Worm (Caenorhabditis elegans) whole organism, early embryonic: ENCODE results near the gene F57C2.4.

Experiments
- aly-1 ChIP-seq: sonication (generic microtip); optimal IDR thresholded peaks from 2 replicates; lab custom pipeline; 2016; ENCODE audit warnings: missing genetic modification characterization, missing compliant biosample characterization
- ama-1 ChIP-seq: fragments of 150-350 bp; optimal IDR thresholded peaks from 2 replicates; lab custom pipeline; 2014
- ceh-13 ChIP-seq: fragments of 200-800 bp; sonication (Bioruptor generic); optimal IDR thresholded peaks from 2 replicates; lab custom pipeline; 2018; ENCODE audit warnings: mild to moderate bottlenecking, missing genetic modification characterization, missing compliant biosample characterization
- ceh-36 ChIP-seq: sonication (generic microtip); optimal IDR thresholded peaks from 2 replicates; lab custom pipeline; 2016; ENCODE audit warnings: missing genetic modification characterization, inconsistent platforms, missing compliant biosample characterization
- ets-7 ChIP-seq: sonication (generic microtip); optimal IDR thresholded peaks from 2 replicates; lab custom pipeline; 2016; ENCODE audit warnings: missing genotype, missing genetic modification characterization, missing compliant biosample characterization
- flt-1 ChIP-seq: fragments of 200-800 bp; sonication (Bioruptor generic); IDR thresholded peaks from 2 replicates; pipeline ENCODE4 v1.3.6; 2022; ENCODE audit warnings: missing genetic modification characterization, missing compliant biosample characterization
- hmbx-1 ChIP-seq: sonication (generic microtip); optimal IDR thresholded peaks from 2 replicates; lab custom pipeline; 2016; ENCODE audit warnings: mild to moderate bottlenecking, missing genetic modification characterization, missing compliant biosample characterization
- hmg-4 ChIP-seq: fragments of 200-800 bp; sonication (Bioruptor generic); optimal IDR thresholded peaks from 2 replicates; lab custom pipeline; 2018; ENCODE audit warnings: mild to moderate bottlenecking, missing genetic modification characterization, missing compliant biosample characterization
- hnd-1 ChIP-seq: sonication (generic microtip); optimal IDR thresholded peaks from 2 replicates; lab custom pipeline; 2016; ENCODE audit warnings: missing genetic modification characterization, missing compliant biosample characterization
- pes-1 ChIP-seq: fragments of 200-800 bp; sonication (Bioruptor generic); IDR thresholded peaks from 2 replicates; pipeline ENCODE4 v1.3.6; 2022; ENCODE audit warnings: missing genetic modification reagents, missing genetic modification characterization, missing compliant biosample characterization
- sea-1 ChIP-seq: fragments of 200-800 bp; sonication (Bioruptor generic); conservative IDR thresholded peaks from 2 replicates; pipeline ENCODE4 v1.3.6; 2022; ENCODE audit warnings: missing genetic modification characterization, missing compliant biosample characterization
- tbx-11 ChIP-seq: fragments of 200-800 bp; sonication (Bioruptor generic); IDR thresholded peaks from 2 replicates; pipeline ENCODE4 v1.3.6; 2022; ENCODE audit warnings: missing genetic modification characterization, missing compliant biosample characterization
- tbx-37 ChIP-seq: fragments of 200-800 bp; sonication (Bioruptor generic); conservative IDR thresholded peaks from 2 replicates; pipeline ENCODE4 v1.3.6; 2022; ENCODE audit warnings: missing genetic modification reagents, missing genetic modification characterization, missing compliant biosample characterization
- tra-4 ChIP-seq: sonication (generic microtip); optimal IDR thresholded peaks from 2 replicates; lab custom pipeline; 2017; ENCODE audit warnings: missing genetic modification characterization, missing compliant biosample characterization

- TF ChIP-seq ama-1 (lab: Kevin White, UChicago) (no peak), ceh-36 (tag; lab: Kevin White, UChicago) (no peak), flt-1 (GFP tag; lab: Robert Waterston, UW) (no peak), hnd-1 (tag; lab: Kevin White, UChicago) (no peak), ets-7 (no peak), sea-1 (GFP tag; lab: Robert Waterston, UW) (no peak), tra-4 (no peak), pes-1 (GFP tag; lab: Robert Waterston, UW) (no peak), tbx-11 (GFP tag; lab: Robert Waterston, UW) (no peak), hmbx-1 (tag; lab: Kevin White, UChicago) (no peak), aly-1 (tag; lab: Kevin White, UChicago) (no peak), tbx-37 (no peak), hmg-4 (GFP tag; lab: Kevin White, UChicago) (no peak), ceh-13 (GFP tag; lab: Kevin White, UChicago) (no peak)
These were observed 42.7 kb downstream of the F57C2.4 start for ce11 chrII:14567811-14568210.
